Worm (Caenorhabditis elegans) whole organism, L2 larva: ENCODE data around the gene spsb-2.

Experiments
- ZK546.5 ChIP-seq: sonication (generic microtip); optimal IDR thresholded peaks from 2 replicates; lab custom pipeline; 2017; ENCODE audit warnings: missing biosample characterization, missing genetic modification characterization
- alr-1 ChIP-seq: fragments of 150-350 bp; optimal IDR thresholded peaks from 2 replicates; lab custom pipeline; 2014; ENCODE audit warnings: missing biosample characterization, missing genetic modification characterization
- dmd-4 ChIP-seq: sonication (generic microtip); optimal IDR thresholded peaks from 2 replicates; lab custom pipeline; 2017; ENCODE audit warnings: missing biosample characterization, missing genetic modification characterization
- egl-27 ChIP-seq: sonication (generic microtip); optimal IDR thresholded peaks from 3 replicates; lab custom pipeline; 2017; ENCODE audit warnings: missing biosample characterization, missing genetic modification reagents, missing genetic modification characterization
- fos-1 ChIP-seq: fragments of 150-350 bp; optimal IDR thresholded peaks from 2 replicates; lab custom pipeline; 2014; ENCODE audit warnings: missing biosample characterization, missing genetic modification characterization
- lin-39 ChIP-seq: fragments of 150-350 bp; optimal IDR thresholded peaks from 2 replicates; lab custom pipeline; 2014; ENCODE audit warnings: missing biosample characterization, missing genetic modification reagents, missing genetic modification characterization
- lsy-2 ChIP-seq, 2 experiments: fragments of 150-350 bp in 1 of 2; sonication (generic microtip) in 1 of 2; optimal IDR thresholded peaks; 2 replicates each; lab custom pipeline; 2014 to 2017; ENCODE audit warnings: missing biosample characterization in 2 of 2, missing genetic modification characterization in 2 of 2
- nhr-237 ChIP-seq: fragments of 150-350 bp; optimal IDR thresholded peaks from 2 replicates; lab custom pipeline; 2014; ENCODE audit warnings: missing biosample characterization, missing genetic modification characterization
- nhr-77 ChIP-seq: fragments of 150-350 bp; optimal IDR thresholded peaks from 2 replicates; lab custom pipeline; 2014; ENCODE audit warnings: missing biosample characterization, missing genetic modification characterization
- peb-1 ChIP-seq: fragments of 150-350 bp; optimal IDR thresholded peaks from 2 replicates; lab custom pipeline; 2014; ENCODE audit warnings: missing biosample characterization, missing genetic modification characterization
- snpc-4 ChIP-seq: fragments of 150-350 bp; optimal IDR thresholded peaks from 2 replicates; lab custom pipeline; 2014; ENCODE audit warnings: missing biosample characterization, missing genetic modification characterization
- unc-39 ChIP-seq: fragments of 150-350 bp; optimal IDR thresholded peaks from 2 replicates; lab custom pipeline; 2014; ENCODE audit warnings: missing biosample characterization, missing genetic modification characterization
- unc-62 ChIP-seq: fragments of 150-350 bp; optimal IDR thresholded peaks from 2 replicates; lab custom pipeline; 2014; ENCODE audit warnings: missing biosample characterization, missing genetic modification reagents, missing genetic modification characterization

DNA sequence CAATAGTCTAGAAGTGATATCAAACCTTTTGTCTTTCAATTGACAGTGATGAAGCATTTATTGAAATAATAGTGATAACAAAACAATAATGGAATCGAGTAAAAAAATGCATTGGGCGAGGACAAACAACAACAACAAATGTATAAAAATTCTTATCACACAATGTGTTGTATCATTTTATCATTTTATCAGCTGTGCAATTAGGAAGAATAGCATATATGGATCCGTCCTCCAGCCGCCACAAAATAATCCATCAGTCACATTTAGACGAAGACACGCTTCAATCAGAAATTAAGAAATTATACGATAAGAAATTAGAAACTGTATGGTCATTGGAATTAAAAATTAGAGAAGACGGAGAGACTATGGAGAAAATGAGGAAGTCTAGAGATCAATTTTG lies 21.4 kb downstream of the spsb-2 start, which contains the start of gene tig-3:
- TF ChIP-seq egl-27 (tag; lab: Kevin White, UChicago), result no peak
- TF ChIP-seq ZK546.5 (tag; lab: Kevin White, UChicago), result no peak
- TF ChIP-seq lin-39 (tag; lab: Kevin White, UChicago), result no peak
- no peak for TF ChIP-seq nhr-77
- TF ChIP-seq unc-62, result no peak
- TF ChIP-seq peb-1 (tag; lab: Kevin White, UChicago), result no peak
- TF ChIP-seq dmd-4, result no peak
- no peak for TF ChIP-seq snpc-4 (tag; lab: Kevin White, UChicago)
- no peak for TF ChIP-seq unc-39
- TF ChIP-seq lsy-2 (tag; optimal IDR thresholded peaks at IDR 0.05; lab: Kevin White, UChicago), result no peak
- no peak for TF ChIP-seq nhr-237
- TF ChIP-seq fos-1, result no peak
- TF ChIP-seq alr-1 (tag; lab: Kevin White, UChicago), result no peak
